Fruit fly (Drosophila melanogaster) whole organism, adult: Measurements from ENCODE around the gene Rab3-GAP.

ENCODE experiments used
- CG11617 ChIP-seq: fragments of 200-800 bp; sonication (Bioruptor generic); optimal IDR thresholded peaks from 2 replicates; lab custom pipeline; 2017; ENCODE audit warnings: mild to moderate bottlenecking, missing biosample characterization, missing genetic modification reagents, missing genetic modification characterization
- CG12768 ChIP-seq: fragments of 200-800 bp; sonication (Bioruptor generic); optimal IDR thresholded peaks from 2 replicates; lab custom pipeline; 2017; ENCODE audit warnings: missing biosample characterization, missing genetic modification characterization, mild to moderate bottlenecking, moderate library complexity, missing genetic modification reagents
- CG14711 ChIP-seq: fragments of 200-800 bp; sonication (Bioruptor generic); optimal IDR thresholded peaks from 2 replicates; lab custom pipeline; 2018; ENCODE audit warnings: missing biosample characterization, mild to moderate bottlenecking, missing genetic modification characterization, moderate library complexity
- CG33017 ChIP-seq: fragments of 200-800 bp; sonication (Bioruptor generic); optimal IDR thresholded peaks from 2 replicates; lab custom pipeline; 2018; ENCODE audit warnings: missing biosample characterization, mild to moderate bottlenecking, missing genetic modification characterization, moderate library complexity
- CG5204 ChIP-seq: fragments of 200-800 bp; sonication (Bioruptor generic); optimal IDR thresholded peaks from 2 replicates; lab custom pipeline; 2016; ENCODE audit warnings: missing biosample characterization, missing genetic modification characterization
- CG7045 ChIP-seq: fragments of 200-800 bp; sonication (Bioruptor generic); optimal IDR thresholded peaks from 2 replicates; lab custom pipeline; 2017; ENCODE audit warnings: missing biosample characterization, mild to moderate bottlenecking, missing genetic modification characterization
- CG7101 ChIP-seq: fragments of 200-800 bp; sonication (Bioruptor generic); optimal IDR thresholded peaks from 2 replicates; lab custom pipeline; 2018; ENCODE audit warnings: missing biosample characterization, mild to moderate bottlenecking, missing genetic modification characterization, moderate library complexity
- Clk ChIP-seq: fragments of 200-800 bp; sonication (Bioruptor generic); optimal IDR thresholded peaks from 2 replicates; lab custom pipeline; 2017; ENCODE audit warnings: missing biosample characterization, missing genetic modification characterization
- Crg-1 ChIP-seq: fragments of 200-800 bp; sonication (Bioruptor generic); optimal IDR thresholded peaks from 2 replicates; lab custom pipeline; 2016; ENCODE audit warnings: missing biosample characterization, missing genetic modification characterization
- Hr96 ChIP-seq: fragments of 200-800 bp; sonication (Bioruptor generic); optimal IDR thresholded peaks from 2 replicates; lab custom pipeline; 2016; ENCODE audit warnings: missing biosample characterization, missing genetic modification characterization
- Mnt ChIP-seq: fragments of 200-800 bp; sonication (Bioruptor generic); optimal IDR thresholded peaks from 2 replicates; lab custom pipeline; 2016; ENCODE audit warnings: missing biosample characterization, mild to moderate bottlenecking, missing genetic modification characterization
- bab1 ChIP-seq: fragments of 200-800 bp; sonication (Bioruptor generic); optimal IDR thresholded peaks from 3 replicates; lab custom pipeline; 2019; ENCODE audit warnings: missing biosample characterization, mild to moderate bottlenecking, missing genetic modification characterization, moderate library complexity
- cic ChIP-seq: fragments of 200-800 bp; sonication (Bioruptor generic); optimal IDR thresholded peaks from 2 replicates; lab custom pipeline; 2017; ENCODE audit warnings: missing biosample characterization, mild to moderate bottlenecking, missing genetic modification characterization, moderate library complexity
- cnc ChIP-seq, 2 experiments: fragments of >200 bp; optimal IDR thresholded peaks; 2 replicates each; lab custom pipeline; 2017
- kay ChIP-seq: fragments of 200-800 bp; sonication (Bioruptor generic); peaks from one replicate; lab custom pipeline; 2016; ENCODE audit warnings: missing biosample characterization, missing genetic modification characterization, borderline replicate concordance
- ovo ChIP-seq: fragments of 200-800 bp; sonication (Bioruptor generic); optimal IDR thresholded peaks from 2 replicates; lab custom pipeline; 2016; ENCODE audit warnings: missing biosample characterization, missing genetic modification characterization
- pad ChIP-seq: fragments of 200-800 bp; sonication (Bioruptor generic); optimal IDR thresholded peaks from 3 replicates; lab custom pipeline; 2017; ENCODE audit warnings: missing biosample characterization, missing genetic modification characterization, mild to moderate bottlenecking, moderate library complexity, missing genetic modification reagents
- tj ChIP-seq: fragments of 200-800 bp; sonication (Bioruptor generic); optimal IDR thresholded peaks from 3 replicates; lab custom pipeline; 2017; ENCODE audit warnings: missing biosample characterization, mild to moderate bottlenecking, missing genetic modification characterization, moderate library complexity
- toe ChIP-seq: fragments of 200-800 bp; sonication (Bioruptor generic); optimal IDR thresholded peaks from 2 replicates; lab custom pipeline; 2016; ENCODE audit warnings: missing biosample characterization, missing genetic modification characterization

Gene Rab3-GAP

dm6 chr2L:12040510-12040909 is 22.5 kb downstream of the Rab3-GAP start, which contains the start of gene CG6766:
Gene CG6766 (minus strand): TSS chr2L:12040689.
- no peak for TF ChIP-seq Mnt (GFP tag; lab: Kevin White, UChicago)
- TF ChIP-seq Crg-1 (GFP tag; lab: Kevin White, UChicago): no peak
- TF ChIP-seq bab1 (GFP tag; lab: Kevin White, UChicago): peak; percentile 51
- no peak for TF ChIP-seq Clk
- TF ChIP-seq Hr96 (GFP tag; lab: Kevin White, UChicago): no peak
- TF ChIP-seq ovo (GFP tag; lab: Kevin White, UChicago): no peak
- no peak for TF ChIP-seq CG7045 (GFP tag; lab: Kevin White, UChicago)
- no peak for TF ChIP-seq CG33017 (tag; lab: Kevin White, UChicago)
- no peak for TF ChIP-seq CG12768 (GFP tag; lab: Kevin White, UChicago)
- peak; percentile 18 for TF ChIP-seq tj (GFP tag; lab: Kevin White, UChicago)
- TF ChIP-seq CG11617 (GFP tag; lab: Kevin White, UChicago): no peak
- no peak for TF ChIP-seq kay
- TF ChIP-seq CG14711: no peak
- no peak for TF ChIP-seq cic (GFP tag; lab: Kevin White, UChicago)

- TF ChIP-seq CG11617 (GFP tag; lab: Kevin White, UChicago): no peak
- TF ChIP-seq kay: no peak
- TF ChIP-seq Mnt (GFP tag; lab: Kevin White, UChicago): peak; percentile 81
- TF ChIP-seq CG12768 (GFP tag; lab: Kevin White, UChicago): no peak
- TF ChIP-seq ovo (GFP tag; lab: Kevin White, UChicago): peak; percentile 13
- no peak for TF ChIP-seq cnc (optimal IDR thresholded peaks at IDR 0.05; lab: Kevin White, UChicago)
Observed at dm6 chr2L:12038177-12038581, 24.8 kb downstream of the Rab3-GAP start, which contains the start of gene Tom70. Gene Tom70 (minus strand): TSS chr2L:12038511.

- TF ChIP-seq Mnt (GFP tag; lab: Kevin White, UChicago) (no peak), cnc (optimal IDR thresholded peaks at IDR 0.05; lab: Kevin White, UChicago) (no peak), bab1 (GFP tag; lab: Kevin White, UChicago) (no peak), CG33017 (tag; lab: Kevin White, UChicago) (no peak), Crg-1 (GFP tag; lab: Kevin White, UChicago) (no peak), CG12768 (GFP tag; lab: Kevin White, UChicago) (no peak), ovo (GFP tag; lab: Kevin White, UChicago) (no peak), kay (no peak), CG7101 (tag; lab: Kevin White, UChicago) (no peak), CG7045 (GFP tag; lab: Kevin White, UChicago) (no peak), tj (GFP tag; lab: Kevin White, UChicago) (no peak), Hr96 (GFP tag; lab: Kevin White, UChicago) (no peak), CG11617 (GFP tag; lab: Kevin White, UChicago) (no peak), CG14711 (no peak), pad (no peak), Clk (no peak), toe (GFP tag; lab: Kevin White, UChicago) (no peak), CG5204 (no peak)
Observed at dm6 chr2L:12033890-12034289, 29.1 kb downstream of the Rab3-GAP start, which contains the start of gene CG18788. Gene CG18788 (plus strand): TSS chr2L:12034190.

- no peak for TF ChIP-seq kay
- TF ChIP-seq pad: no peak
- no peak for TF ChIP-seq CG12768 (GFP tag; lab: Kevin White, UChicago)
- peak; percentile 4 for TF ChIP-seq cic (GFP tag; lab: Kevin White, UChicago)
Observed at dm6 chr2L:12030552-12031131, 32.3 kb downstream of the Rab3-GAP start.

DNA sequence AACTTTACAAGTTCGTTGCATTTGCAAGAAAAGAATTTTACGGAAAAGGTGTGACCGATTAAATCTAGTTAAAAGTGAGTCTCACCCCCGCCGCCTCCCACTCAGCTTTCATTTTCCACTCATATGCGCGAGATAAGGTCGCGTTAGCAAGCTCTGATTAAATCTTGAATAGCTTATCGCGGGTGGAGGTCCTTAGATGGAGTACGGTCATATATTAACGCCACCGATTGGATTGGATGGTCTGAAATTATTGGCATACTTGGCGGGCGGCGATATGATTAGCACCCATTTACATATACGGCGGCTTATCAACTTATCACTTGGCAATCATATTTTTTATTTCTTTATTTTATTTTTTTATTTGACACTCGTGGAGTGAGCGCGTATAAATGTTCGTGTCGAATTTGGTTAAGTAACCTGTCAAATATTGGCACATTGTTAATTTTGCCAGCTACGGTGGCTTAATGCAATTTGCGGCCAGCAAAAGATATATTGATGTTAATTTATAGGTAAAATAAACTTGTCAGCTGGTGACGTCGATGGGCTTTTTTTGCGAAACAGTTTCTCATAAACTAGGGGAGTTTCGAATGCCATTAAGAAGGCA is 33.3 kb downstream of the Rab3-GAP start:
- no peak for TF ChIP-seq CG11617 (GFP tag; lab: Kevin White, UChicago)
- TF ChIP-seq cnc (optimal IDR thresholded peaks at IDR 0.05; lab: Kevin White, UChicago): no peak
- TF ChIP-seq Hr96 (GFP tag; lab: Kevin White, UChicago): peak; percentile 7

DNA sequence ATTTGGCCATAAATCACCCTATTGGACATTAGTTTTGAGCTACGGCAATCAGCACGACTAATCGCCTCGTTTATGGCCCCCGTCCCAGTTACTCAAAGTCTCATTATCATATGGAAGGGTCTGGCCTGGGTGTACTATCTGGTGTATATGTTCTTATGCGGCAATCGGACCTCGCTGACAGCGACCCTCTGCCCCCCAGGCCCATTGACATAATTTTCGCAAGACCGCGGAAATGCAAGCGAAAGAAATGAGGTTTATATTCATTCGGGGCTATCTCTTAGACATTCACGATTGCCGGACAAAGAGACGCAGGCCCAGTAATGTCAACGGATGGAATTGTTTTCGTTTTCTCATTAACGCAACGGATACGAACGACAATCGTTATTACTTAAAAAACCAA is 34.2 kb downstream of the Rab3-GAP start:
- no peak for TF ChIP-seq cic (GFP tag; lab: Kevin White, UChicago)
- TF ChIP-seq kay: no peak
- TF ChIP-seq ovo (GFP tag; lab: Kevin White, UChicago): no peak
- TF ChIP-seq toe (GFP tag; lab: Kevin White, UChicago): no peak
- TF ChIP-seq Hr96 (GFP tag; lab: Kevin White, UChicago): no peak
- no peak for TF ChIP-seq CG5204
- no peak for TF ChIP-seq CG7101 (tag; lab: Kevin White, UChicago)
- TF ChIP-seq Mnt (GFP tag; lab: Kevin White, UChicago): no peak
- TF ChIP-seq CG7045 (GFP tag; lab: Kevin White, UChicago): no peak
- TF ChIP-seq Clk: no peak
- TF ChIP-seq CG14711: no peak

- no peak for TF ChIP-seq Hr96 (GFP tag; lab: Kevin White, UChicago)
- TF ChIP-seq ovo (GFP tag; lab: Kevin White, UChicago): no peak
- TF ChIP-seq CG11617 (GFP tag; lab: Kevin White, UChicago): no peak
- no peak for TF ChIP-seq Crg-1 (GFP tag; lab: Kevin White, UChicago)
- no peak for TF ChIP-seq CG5204
- no peak for TF ChIP-seq Clk
- no peak for TF ChIP-seq CG14711
- TF ChIP-seq Mnt (GFP tag; lab: Kevin White, UChicago): no peak
- TF ChIP-seq CG33017 (tag; lab: Kevin White, UChicago): no peak
- no peak for TF ChIP-seq CG7045 (GFP tag; lab: Kevin White, UChicago)
- TF ChIP-seq bab1 (GFP tag; lab: Kevin White, UChicago): no peak
- no peak for TF ChIP-seq kay
Observed at dm6 chr2L:12028102-12028501, 34.9 kb downstream of the Rab3-GAP start.
